Worm (Caenorhabditis elegans): ENCODE data around the gene Y113G7B.28.

Gene Y113G7B.28

DNA sequence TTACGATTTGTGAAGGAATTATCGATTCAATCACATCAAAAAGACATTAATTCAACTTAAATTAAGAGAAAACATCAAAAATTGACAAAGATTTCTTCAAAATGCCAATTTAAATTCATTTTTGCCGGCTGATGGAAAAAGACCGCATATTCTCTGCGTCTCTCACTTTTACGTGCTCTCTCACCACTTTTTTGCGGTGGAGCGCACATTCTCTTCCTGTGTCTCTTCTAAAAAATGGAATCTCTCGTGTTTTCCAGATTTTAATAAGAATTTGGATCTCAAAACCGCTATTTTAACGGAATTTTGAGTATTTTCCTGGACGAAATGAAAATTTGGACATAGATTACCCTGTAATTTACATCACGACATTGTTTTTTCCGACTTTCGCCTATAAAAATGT, 15.0 kb upstream of the Y113G7B.28 start:
- TF ChIP-seq hmg-1.2 (GFP tag; IDR thresholded peaks at IDR 0.05) (peak; percentile 96), attf-6 (GFP tag; IDR thresholded peaks at IDR 0.05) (peak; percentile 22; the same call in 1 of the 2 replicates), D2030.7 (GFP tag; IDR thresholded peaks at IDR 0.05) (peak; percentile 42; the same call in 1 of the 2 replicates)

DNA sequence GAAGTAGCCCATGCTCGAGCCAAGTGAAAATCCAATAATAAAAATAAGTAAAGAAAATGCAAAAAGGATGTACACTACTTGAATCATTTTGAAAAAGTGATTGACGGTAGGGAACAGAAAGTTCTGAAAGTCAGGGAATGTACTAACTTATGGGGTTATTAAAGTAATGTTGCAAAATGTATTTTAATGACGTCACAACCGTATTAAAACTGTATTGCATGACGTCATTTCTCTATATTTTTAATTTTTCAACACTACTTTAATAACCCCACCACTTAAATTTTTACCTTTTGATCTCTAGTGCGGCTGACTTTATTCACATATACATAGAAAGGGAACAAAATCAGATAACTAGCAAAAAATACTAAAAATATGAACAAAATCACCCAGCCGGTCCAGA, 13.5 kb upstream of the Y113G7B.28 start:
- TF ChIP-seq nfyb-1 (GFP tag; IDR thresholded peaks at IDR 0.05) (no peak), rpc-1 (optimal IDR thresholded peaks at IDR 0.05) (no peak), rpc-1 (tag; optimal IDR thresholded peaks at IDR 0.05) (no peak), unc-62 (GFP tag; optimal IDR thresholded peaks at IDR 0.05) (no peak), lin-35 (GFP tag; optimal IDR thresholded peaks at IDR 0.05) (no peak), F39B2.1 (GFP tag; IDR thresholded peaks at IDR 0.05) (no peak), hlh-26 (GFP tag; conservative IDR thresholded peaks at IDR 0.05) (no peak), him-1 (tag; optimal IDR thresholded peaks at IDR 0.05) (no peak), C06A6.2 (GFP tag; conservative IDR thresholded peaks at IDR 0.05) (no peak)

DNA sequence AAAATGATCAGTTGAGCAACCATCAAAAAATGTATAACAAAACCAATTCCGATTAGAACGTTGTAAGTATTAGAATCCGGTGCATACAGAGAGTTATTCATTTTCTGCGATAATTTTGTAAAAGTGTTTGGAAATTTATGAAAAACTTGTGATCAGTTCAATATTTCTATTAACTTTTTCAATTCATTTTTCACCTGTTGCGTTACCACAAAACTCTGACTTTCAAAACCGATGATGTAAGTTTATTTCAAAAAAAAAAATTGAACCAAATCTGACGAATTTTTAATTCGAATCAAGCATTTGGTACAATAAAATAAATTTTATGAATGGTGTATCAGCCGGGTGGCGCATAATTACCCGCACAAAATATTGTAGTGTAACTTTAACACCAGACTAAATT, 9.2 kb upstream of the Y113G7B.28 start, which contains the start of gene srz-16:
TSS of gene srz-16 (minus strand) at position 101 of the 400 bp plus-strand sequence.
- TF ChIP-seq dpff-1 (tag; optimal IDR thresholded peaks at IDR 0.05), result no peak
- TF ChIP-seq F37B4.10 (GFP tag; IDR thresholded peaks at IDR 0.05), result no peak
- no peak for TF ChIP-seq sea-2 (GFP tag; IDR thresholded peaks at IDR 0.05)
- TF ChIP-seq C17E4.6 (GFP tag; IDR thresholded peaks at IDR 0.05), result no peak
- no peak for TF ChIP-seq F52B5.7 (tag; optimal IDR thresholded peaks at IDR 0.05)
- no peak for TF ChIP-seq ceh-40 (GFP tag; IDR thresholded peaks at IDR 0.05)
- no peak for TF ChIP-seq mes-4 (tag; optimal IDR thresholded peaks at IDR 0.05)
- TF ChIP-seq egl-44 (GFP tag; IDR thresholded peaks at IDR 0.05), result no peak
- TF ChIP-seq rcor-1 (GFP tag; IDR thresholded peaks at IDR 0.05), result no peak
- TF ChIP-seq T26A5.8 (tag; optimal IDR thresholded peaks at IDR 0.05), result no peak

DNA sequence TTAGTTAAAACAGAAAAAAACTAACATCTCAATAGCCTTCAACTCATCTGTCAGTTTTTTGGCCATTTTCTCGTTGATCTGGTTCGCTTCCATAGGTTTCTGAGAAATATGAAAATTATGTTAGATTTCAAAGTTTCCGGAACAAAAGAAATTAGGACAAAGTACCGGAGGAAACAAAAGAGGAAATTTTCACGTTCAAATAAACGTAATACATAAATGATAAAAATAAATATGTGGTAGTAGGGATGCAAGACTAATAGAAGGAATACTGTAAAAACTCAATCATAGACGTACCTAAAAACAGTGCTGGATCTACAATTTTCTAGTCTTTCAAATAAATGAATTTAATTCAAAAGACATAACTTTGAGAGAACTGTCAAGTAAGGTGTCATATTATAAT, 7.0 kb upstream of the Y113G7B.28 start, which contains the start of gene fbxa-116:
TSS of gene fbxa-116 (minus strand) at position 101 of the 400 bp plus-strand sequence.
- TF ChIP-seq egl-44 (GFP tag; IDR thresholded peaks at IDR 0.05) (no peak), dpl-1 (GFP tag; optimal IDR thresholded peaks at IDR 0.05) (no peak)

DNA sequence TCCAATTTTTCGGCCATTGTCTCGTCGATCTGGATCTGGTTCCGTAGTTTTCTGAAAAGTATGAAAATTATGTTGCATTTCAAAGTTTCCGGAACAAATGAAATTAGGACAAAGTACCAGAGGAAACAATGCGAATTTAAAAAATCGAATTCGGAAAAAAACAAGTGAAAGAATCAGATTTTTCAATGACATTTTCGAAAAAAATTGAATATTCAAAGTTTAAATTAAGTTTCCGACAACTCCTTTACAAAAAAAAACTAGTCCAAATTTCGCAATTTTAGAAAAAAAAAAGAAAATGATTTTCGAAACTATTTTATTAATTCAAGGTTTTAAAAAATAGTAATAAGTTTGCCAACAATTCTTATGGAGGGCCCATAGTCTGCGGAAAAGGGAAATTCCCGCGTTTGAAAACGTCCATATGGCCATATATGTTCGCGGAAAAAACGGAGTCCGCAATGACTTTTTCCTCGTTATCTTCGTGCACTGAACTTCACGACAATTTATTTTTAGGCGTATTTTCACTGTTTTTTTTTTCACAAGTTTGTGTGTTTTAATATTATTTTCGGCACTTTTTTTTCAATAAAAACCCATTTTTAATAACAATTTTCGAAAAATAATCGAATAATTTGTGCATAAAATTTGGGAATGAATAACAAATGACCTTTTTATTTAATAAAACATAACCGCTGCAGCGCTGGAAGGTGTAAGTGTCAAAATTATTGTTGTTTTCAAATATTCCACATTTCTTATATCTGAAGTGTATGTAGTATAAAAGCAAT, 3.5 kb upstream of the Y113G7B.28 start, which contains the start of the genes fbxa-115 and Y113G7B.27:
TSS of gene fbxa-115 (minus strand) at position 51 of the 779 bp plus-strand sequence.
TSS of gene Y113G7B.27 (plus strand) at position 729 of the 779 bp plus-strand sequence.
- TF ChIP-seq sea-2 (GFP tag; IDR thresholded peaks at IDR 0.05) (no peak), lsy-27 (tag; optimal IDR thresholded peaks at IDR 0.05; ENCODE audit: borderline replicate concordance, insufficient read depth) (no peak), ztf-25 (GFP tag; IDR thresholded peaks at IDR 0.05) (no peak), lin-54 (GFP tag; optimal IDR thresholded peaks at IDR 0.05) (no peak), F22D6.2 (tag; optimal IDR thresholded peaks at IDR 0.05) (no peak), ztf-22 (GFP tag; optimal IDR thresholded peaks at IDR 0.05) (no peak), sptf-2 (GFP tag; optimal IDR thresholded peaks at IDR 0.05) (no peak), ccch-3 (GFP tag; optimal IDR thresholded peaks at IDR 0.05) (no peak), T26A5.8 (tag; optimal IDR thresholded peaks at IDR 0.05) (no peak), aptf-3 (GFP tag; IDR thresholded peaks at IDR 0.05) (no peak), B0019.2 (GFP tag; conservative IDR thresholded peaks at IDR 0.05) (no peak), hlh-12 (tag; optimal IDR thresholded peaks at IDR 0.05) (no peak), F57A8.1 (GFP tag; optimal IDR thresholded peaks at IDR 0.05) (no peak), sdz-38 (tag; optimal IDR thresholded peaks at IDR 0.05) (no peak), F49E8.2 (tag; optimal IDR thresholded peaks at IDR 0.05; ENCODE audit: insufficient read depth) (no peak), nfya-1 (tag; optimal IDR thresholded peaks at IDR 0.05; ENCODE audit: borderline replicate concordance, insufficient read depth) (no peak), attf-5 (GFP tag; optimal IDR thresholded peaks at IDR 0.05) (no peak)
